Fruit fly (Drosophila melanogaster) Kc167 (cell line): ENCODE measurements around the gene CG14205.

ENCODE experiments used
- Myc ChIP-seq: fragments of >200 bp; optimal IDR thresholded peaks from 2 replicates; lab custom pipeline; 2017; ENCODE audit warnings: missing external identifiers
- insv ChIP-seq: fragments of >200 bp; optimal IDR thresholded peaks from 3 replicates; lab custom pipeline; 2018; ENCODE audit warnings: missing external identifiers

- TF ChIP-seq insv (lab: Kevin White, UChicago) (no peak), Myc (lab: Kevin White, UChicago) (no peak)
Observed at dm6 chrX:19547382-19547781, 45.0 kb upstream of the CG14205 start, which contains the start of gene CG32532.
